Worm (Caenorhabditis elegans): Measurements from ENCODE around the gene C34B4.5.

DNA sequence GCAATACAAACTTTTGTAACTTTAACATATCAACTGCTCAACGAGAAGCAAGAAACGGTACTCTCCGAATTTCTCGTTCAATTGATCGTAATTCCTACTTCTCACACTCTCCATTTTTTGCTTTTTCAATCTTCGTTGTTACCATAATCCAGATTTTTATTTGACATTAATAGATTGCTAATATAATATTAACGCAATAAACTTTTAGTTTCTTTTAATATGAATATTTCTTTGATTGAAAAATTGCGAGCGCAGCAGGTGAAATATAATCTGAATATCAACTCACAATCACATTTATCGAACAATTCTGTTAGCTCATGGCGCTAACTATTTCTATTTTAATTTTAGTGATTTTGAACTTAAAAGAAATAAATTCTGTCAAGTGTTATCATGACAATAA, 3.4 kb upstream of the C34B4.5 start, which contains the start of gene lurp-4:
- TF ChIP-seq zag-1 (tag; optimal IDR thresholded peaks at IDR 0.05) (no peak), unc-62 (GFP tag; optimal IDR thresholded peaks at IDR 0.05) (no peak), aly-2 (tag; optimal IDR thresholded peaks at IDR 0.05) (no peak), nhr-77 (tag; optimal IDR thresholded peaks at IDR 0.05) (no peak), pha-4 (tag; optimal IDR thresholded peaks at IDR 0.05) (no peak), nhr-67 (tag; optimal IDR thresholded peaks at IDR 0.05) (no peak), nhr-237 (tag; optimal IDR thresholded peaks at IDR 0.05) (no peak), daf-12 (tag; optimal IDR thresholded peaks at IDR 0.05) (no peak), sea-2 (GFP tag; optimal IDR thresholded peaks at IDR 0.05) (no peak), egl-27 (tag; optimal IDR thresholded peaks at IDR 0.05) (no peak)
